Worm (Caenorhabditis elegans) whole organism, mixed stage, embryonic: ENCODE data around the gene str-79.

Source experiments
- blmp-1 ChIP-seq: fragments of 150-350 bp; optimal IDR thresholded peaks from 2 replicates; lab custom pipeline; 2014; ENCODE audit warnings: missing biosample characterization, missing genetic modification characterization
- ceh-43 ChIP-seq: fragments of 200-800 bp; sonication (Bioruptor generic); optimal IDR thresholded peaks from 2 replicates; lab custom pipeline; 2018; ENCODE audit warnings: mild to moderate bottlenecking, missing genetic modification characterization, moderate library complexity, missing compliant biosample characterization
- elt-1 ChIP-seq: sonication (generic microtip); optimal IDR thresholded peaks from 2 replicates; lab custom pipeline; 2017; ENCODE audit warnings: missing genetic modification characterization, mild to moderate bottlenecking, missing compliant biosample characterization, antibody characterized with exemption, moderate library complexity, borderline replicate concordance; ENCODE audit not compliant: insufficient read depth
- lsy-2 ChIP-seq: fragments of 150-350 bp; optimal IDR thresholded peaks from 2 replicates; lab custom pipeline; 2014; ENCODE audit warnings: missing biosample characterization, missing genetic modification characterization
- mab-5 ChIP-seq: fragments of 150-350 bp; optimal IDR thresholded peaks from 2 replicates; lab custom pipeline; 2014; ENCODE audit warnings: missing biosample characterization, missing genetic modification characterization
- mep-1 ChIP-seq: fragments of 150-350 bp; optimal IDR thresholded peaks from 2 replicates; lab custom pipeline; 2017; ENCODE audit warnings: missing biosample characterization, missing genetic modification reagents, missing genetic modification characterization, inconsistent platforms
- nhr-12 ChIP-seq: fragments of 150-350 bp; optimal IDR thresholded peaks from 2 replicates; lab custom pipeline; 2014; ENCODE audit warnings: missing biosample characterization, missing genetic modification characterization
- nhr-237 ChIP-seq: fragments of 150-350 bp; optimal IDR thresholded peaks from 2 replicates; lab custom pipeline; 2014; ENCODE audit warnings: missing biosample characterization, missing genetic modification characterization
- nhr-76 ChIP-seq: sonication (generic microtip); optimal IDR thresholded peaks from 2 replicates; lab custom pipeline; 2017; ENCODE audit warnings: missing biosample characterization, missing genetic modification characterization
- unc-120 ChIP-seq: sonication (generic microtip); optimal IDR thresholded peaks from 2 replicates; lab custom pipeline; 2017; ENCODE audit warnings: missing genetic modification characterization, missing compliant biosample characterization; ENCODE audit not compliant: poor library complexity, severe bottlenecking
- unc-39 ChIP-seq: fragments of 150-350 bp; optimal IDR thresholded peaks from 2 replicates; lab custom pipeline; 2014; ENCODE audit warnings: missing biosample characterization, missing genetic modification characterization
- unc-62 ChIP-seq: fragments of 150-350 bp; optimal IDR thresholded peaks from 2 replicates; lab custom pipeline; 2014; ENCODE audit warnings: missing biosample characterization, missing genetic modification reagents, missing genetic modification characterization
- ztf-11 ChIP-seq: fragments of 150-350 bp; optimal IDR thresholded peaks from 2 replicates; lab custom pipeline; 2014; ENCODE audit warnings: missing biosample characterization, missing genetic modification characterization

ce11 chrX:1984831-1985230 lies 15.2 kb downstream of the str-79 start:
- TF ChIP-seq unc-39: no peak
- no peak for TF ChIP-seq nhr-12 (tag; lab: Kevin White, UChicago)
- TF ChIP-seq blmp-1: no peak
- TF ChIP-seq mep-1: no peak
- no peak for TF ChIP-seq ztf-11 (tag; lab: Kevin White, UChicago)
- TF ChIP-seq unc-62 (GFP tag; lab: Kevin White, UChicago): no peak
- TF ChIP-seq unc-120: no peak
- TF ChIP-seq lsy-2 (tag; lab: Kevin White, UChicago): no peak
- no peak for TF ChIP-seq elt-1 (tag; lab: Kevin White, UChicago)
- no peak for TF ChIP-seq nhr-76 (tag; lab: Kevin White, UChicago)
- no peak for TF ChIP-seq nhr-237 (tag; lab: Kevin White, UChicago)
- no peak for TF ChIP-seq ceh-43
- TF ChIP-seq mab-5 (tag; lab: Kevin White, UChicago): no peak
